Worm (Caenorhabditis elegans): Measurements from ENCODE around the gene str-69.

str-69 gene

DNA sequence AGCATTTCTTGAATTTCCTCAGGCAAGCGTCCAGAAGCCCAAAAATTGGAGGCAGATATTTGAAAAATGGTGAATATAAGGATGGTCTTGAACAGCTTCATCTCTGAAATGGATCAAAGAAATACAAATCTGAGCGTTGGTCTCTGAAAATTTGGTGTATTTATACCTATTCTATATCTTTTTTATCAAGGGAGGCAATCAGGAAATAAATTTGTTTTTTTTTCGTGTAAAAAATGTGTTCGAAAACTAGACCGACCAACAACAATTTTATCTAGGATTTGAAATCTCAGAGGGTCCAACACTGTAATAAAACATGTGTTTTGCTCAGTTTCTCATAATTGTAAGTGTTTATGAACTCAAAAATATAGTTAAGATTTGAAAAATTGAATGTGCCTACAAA lies 16.0 kb upstream of the str-69 start, which contains the start of gene srt-56:
Gene srt-56, minus strand, starts transcription at position 101 of the 400 bp plus-strand sequence.
- TF ChIP-seq vab-15 (tag; optimal IDR thresholded peaks at IDR 0.05), result no peak
- no peak for TF ChIP-seq nhr-12 (tag; optimal IDR thresholded peaks at IDR 0.05)
- TF ChIP-seq hlh-17 (GFP tag; optimal IDR thresholded peaks at IDR 0.05; ENCODE audit: borderline replicate concordance), result no peak
- TF ChIP-seq mab-9 (GFP tag; IDR thresholded peaks at IDR 0.05), result no peak
- TF ChIP-seq egl-27 (tag; optimal IDR thresholded peaks at IDR 0.05), result no peak
- TF ChIP-seq nhr-28 (tag; optimal IDR thresholded peaks at IDR 0.05), result no peak
- no peak for TF ChIP-seq nhr-84 (tag; optimal IDR thresholded peaks at IDR 0.05)
- no peak for TF ChIP-seq tbx-2 (tag; optimal IDR thresholded peaks at IDR 0.05)
- TF ChIP-seq dsc-1 (tag; optimal IDR thresholded peaks at IDR 0.05), result no peak
- no peak for TF ChIP-seq irx-1 (tag; optimal IDR thresholded peaks at IDR 0.05)
- no peak for TF ChIP-seq lin-35 (GFP tag; optimal IDR thresholded peaks at IDR 0.05)

DNA sequence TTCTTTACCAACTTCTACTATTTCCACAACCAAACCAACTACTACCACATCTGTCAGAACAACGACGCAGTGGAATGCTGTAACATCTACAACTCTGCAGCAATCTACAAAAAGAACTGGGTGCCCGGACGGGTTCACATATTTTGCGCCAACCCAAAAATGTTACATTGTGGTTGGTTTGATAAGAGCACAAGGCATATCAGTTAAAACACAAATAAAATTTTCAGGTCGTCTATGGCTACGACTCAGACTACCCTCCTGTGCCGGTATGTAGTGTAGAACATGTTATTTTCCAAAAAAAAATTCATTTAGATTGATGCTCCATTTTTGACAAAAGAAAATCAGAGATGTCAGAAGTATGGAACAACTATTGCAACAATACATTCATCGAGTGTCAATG lies 13.5 kb upstream of the str-69 start:
- TF ChIP-seq unc-62 (GFP tag; optimal IDR thresholded peaks at IDR 0.05) (no peak), fkh-8 (tag; optimal IDR thresholded peaks at IDR 0.05) (no peak), elt-2 (tag; optimal IDR thresholded peaks at IDR 0.05) (peak; percentile 46)

DNA sequence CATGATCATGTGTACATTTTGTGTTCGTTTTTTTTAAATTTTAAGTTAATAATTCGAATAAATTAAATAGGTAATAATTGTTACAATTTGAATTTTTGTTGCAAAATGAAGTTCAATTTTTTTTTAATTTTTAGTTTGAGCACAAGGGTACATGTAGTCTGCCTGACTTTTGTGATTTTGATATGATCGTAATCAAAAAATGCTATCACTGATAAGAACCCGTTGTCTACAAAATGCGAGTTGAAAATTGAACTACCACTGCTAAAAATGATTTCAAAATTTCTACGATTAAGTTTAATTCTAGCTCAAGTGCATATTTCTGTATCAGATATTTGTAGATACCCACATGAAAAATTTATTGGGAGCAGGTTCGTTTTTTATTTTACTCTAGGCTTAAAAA lies 12.5 kb upstream of the str-69 start, which contains the start of gene clec-210:
Gene clec-210, plus strand, starts transcription at position 211 of the 400 bp plus-strand sequence.
- TF ChIP-seq skn-1 (tag; optimal IDR thresholded peaks at IDR 0.05) (no peak), lsy-2 (tag; optimal IDR thresholded peaks at IDR 0.05) (no peak), egl-27 (tag; optimal IDR thresholded peaks at IDR 0.05) (no peak), swsn-7 (tag; optimal IDR thresholded peaks at IDR 0.05) (no peak), Y116A8C.19 (tag; optimal IDR thresholded peaks at IDR 0.05; ENCODE audit: borderline replicate concordance) (no peak), tlp-1 (tag; optimal IDR thresholded peaks at IDR 0.05) (no peak)

ce11 chrV:3114973-3115372 lies 9.3 kb upstream of the str-69 start, which contains the start of gene Y73C8C.3:
TSS of gene Y73C8C.3 (plus strand) at chrV:3115273.
- no peak for TF ChIP-seq ceh-90 (tag; optimal IDR thresholded peaks at IDR 0.05)
- no peak for TF ChIP-seq mab-9 (GFP tag; IDR thresholded peaks at IDR 0.05)
- TF ChIP-seq C16A3.4 (tag; optimal IDR thresholded peaks at IDR 0.05), result no peak
- TF ChIP-seq unc-98 (GFP tag; IDR thresholded peaks at IDR 0.05), result no peak
- no peak for TF ChIP-seq nhr-90 (tag; optimal IDR thresholded peaks at IDR 0.05; ENCODE audit: poor library complexity)
- no peak for TF ChIP-seq ceh-88 (GFP tag; IDR thresholded peaks at IDR 0.05)
- no peak for TF ChIP-seq snpc-4 (tag; optimal IDR thresholded peaks at IDR 0.05)
- TF ChIP-seq elt-2 (tag; optimal IDR thresholded peaks at IDR 0.05), result no peak
- TF ChIP-seq efl-1 (optimal IDR thresholded peaks at IDR 0.05), result no peak
- TF ChIP-seq efl-1 (GFP tag; optimal IDR thresholded peaks at IDR 0.05 in 1 of 2), result no peak
- TF ChIP-seq pqm-1 (tag; optimal IDR thresholded peaks at IDR 0.05), result no peak
- no peak for TF ChIP-seq nhr-77 (tag; optimal IDR thresholded peaks at IDR 0.05)
- no peak for TF ChIP-seq rnt-1 (tag; optimal IDR thresholded peaks at IDR 0.05)
- no peak for TF ChIP-seq lir-3 (tag; optimal IDR thresholded peaks at IDR 0.05; ENCODE audit: poor library complexity)
- TF ChIP-seq swsn-7 (tag; optimal IDR thresholded peaks at IDR 0.05), result no peak
- TF ChIP-seq efl-3 (GFP tag; optimal IDR thresholded peaks at IDR 0.05), result no peak
- TF ChIP-seq nhr-20 (tag; optimal IDR thresholded peaks at IDR 0.05), result no peak

DNA sequence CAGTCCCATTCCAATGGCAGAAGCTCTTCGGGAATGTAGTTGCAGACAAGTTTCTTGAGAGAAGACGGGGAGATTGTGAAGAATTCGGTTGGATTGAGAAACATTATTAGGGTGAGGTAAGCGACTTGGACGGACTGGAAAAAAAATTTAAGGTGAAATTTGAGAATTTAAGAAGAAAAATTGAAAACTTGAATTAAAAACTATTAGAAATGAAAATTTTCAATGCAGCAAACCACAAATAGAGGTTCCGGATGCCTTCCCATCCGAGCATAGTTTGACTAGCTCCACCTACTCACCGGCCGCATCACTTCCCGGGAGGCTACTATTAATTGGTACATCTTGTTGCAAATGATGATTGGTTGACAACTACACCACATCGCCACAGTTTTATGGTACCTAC lies 8.0 kb upstream of the str-69 start, which contains the start of gene Y73C8C.8:
Gene Y73C8C.8, minus strand, starts transcription at position 101 of the 400 bp plus-strand sequence.
- no peak for TF ChIP-seq nhr-85 (tag)
- TF ChIP-seq ceh-63 (GFP tag; optimal IDR thresholded peaks at IDR 0.05), result no peak
- no peak for TF ChIP-seq hlh-17 (GFP tag; optimal IDR thresholded peaks at IDR 0.05; ENCODE audit: borderline replicate concordance)
- no peak for TF ChIP-seq dpl-1 (GFP tag; optimal IDR thresholded peaks at IDR 0.05)
- TF ChIP-seq vab-15 (tag; optimal IDR thresholded peaks at IDR 0.05), result no peak
- TF ChIP-seq unc-30 (tag; optimal IDR thresholded peaks at IDR 0.05), result no peak
- no peak for TF ChIP-seq snpc-4 (tag; optimal IDR thresholded peaks at IDR 0.05)
- TF ChIP-seq nhr-237 (tag; optimal IDR thresholded peaks at IDR 0.05), result no peak
- no peak for TF ChIP-seq lin-39 (tag; optimal IDR thresholded peaks at IDR 0.05)
